Worm (Caenorhabditis elegans) whole organism, L4/young adult: ENCODE results near the gene cebp-1.

Source experiments
- W03F9.2 ChIP-seq: fragments of 150-350 bp; optimal IDR thresholded peaks from 2 replicates; lab custom pipeline; 2014; ENCODE audit warnings: missing biosample characterization, missing genetic modification characterization
- him-1 ChIP-seq: sonication (generic microtip); optimal IDR thresholded peaks from 2 replicates; lab custom pipeline; 2016; ENCODE audit warnings: missing genotype, missing genetic modification reagents, missing genetic modification characterization, missing compliant biosample characterization

DNA sequence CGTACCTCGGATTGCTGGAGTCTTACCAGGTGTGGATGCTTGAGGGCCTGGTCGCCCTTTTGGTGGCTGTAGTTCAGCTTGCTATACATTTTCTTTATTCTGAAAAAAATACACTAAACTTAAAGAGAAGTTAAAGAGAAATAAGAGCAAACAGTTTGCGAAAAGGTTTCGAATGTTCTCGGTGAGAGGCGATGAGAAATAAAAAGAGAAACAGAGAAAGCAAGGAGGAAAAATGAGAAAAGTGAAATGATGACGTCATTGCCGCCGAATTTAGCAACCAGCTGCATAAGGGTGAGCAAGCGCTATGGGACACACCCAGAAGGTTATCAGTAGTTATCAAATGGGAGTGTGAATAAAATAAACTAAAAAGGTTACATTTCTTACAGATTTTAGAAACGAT, at the start of gene cebp-1:
- peak; percentile 39 for TF ChIP-seq W03F9.2 (tag; lab: Kevin White, UChicago)
- no peak for TF ChIP-seq him-1 (tag; lab: Kevin White, UChicago)
